Fruit fly (Drosophila melanogaster) whole organism, embryonic: ENCODE data around the gene bab2.

Experiments
- Abd-B ChIP-seq: fragments of 200-800 bp; sonication (Bioruptor generic); optimal IDR thresholded peaks from 2 replicates; lab custom pipeline; 2018; ENCODE audit warnings: missing biosample characterization, mild to moderate bottlenecking, missing genetic modification characterization, moderate library complexity
- Awh ChIP-seq: fragments of 200-800 bp; sonication (Bioruptor generic); IDR thresholded peaks from 2 replicates; pipeline ENCODE4, ENCODE4 v1.3.6; 2022; ENCODE audit warnings: missing biosample characterization, missing genetic modification characterization
- CG10321 ChIP-seq: fragments of 200-800 bp; sonication (Bioruptor generic); IDR thresholded peaks from 2 replicates; pipeline ENCODE4 v1.3.6; 2022; ENCODE audit warnings: missing biosample characterization, missing genetic modification characterization
- CG10959 ChIP-seq: fragments of 200-800 bp; sonication (Bioruptor generic); IDR thresholded peaks from 2 replicates; pipeline ENCODE4 v1.3.6; 2022; ENCODE audit warnings: missing biosample characterization, missing genetic modification characterization
- CG11456 ChIP-seq: fragments of 200-800 bp; sonication (Bioruptor generic); IDR thresholded peaks from 3 replicates; pipeline ENCODE4 v1.3.6; 2022; ENCODE audit warnings: missing biosample characterization, missing genetic modification characterization
- CG11695 ChIP-seq: fragments of 200-800 bp; sonication (Bioruptor generic); IDR thresholded peaks from 3 replicates; pipeline ENCODE4 v1.3.6; 2022; ENCODE audit warnings: missing biosample characterization, missing genetic modification characterization
- CG13287 ChIP-seq: fragments of 200-800 bp; sonication (Bioruptor generic); IDR thresholded peaks from 2 replicates; pipeline ENCODE4 v1.3.6; 2022; ENCODE audit warnings: missing biosample characterization, missing genetic modification characterization; ENCODE audit not compliant: partially characterized antibody
- CG15601 ChIP-seq: fragments of 200-800 bp; sonication (Bioruptor generic); optimal IDR thresholded peaks from 3 replicates; lab custom pipeline; 2019; ENCODE audit warnings: missing biosample characterization, mild to moderate bottlenecking, missing genetic modification characterization, moderate library complexity
- CG2199 ChIP-seq: fragments of 200-800 bp; sonication (Bioruptor generic); IDR thresholded peaks from 3 replicates; pipeline ENCODE4 v1.3.6; 2022; ENCODE audit warnings: missing biosample characterization, missing genetic modification characterization
- CG3163 ChIP-seq: fragments of 200-800 bp; sonication (Bioruptor generic); optimal IDR thresholded peaks from 3 replicates; lab custom pipeline; 2016; ENCODE audit warnings: missing biosample characterization, missing genetic modification characterization
- CG32767 ChIP-seq: fragments of 200-800 bp; sonication (Bioruptor generic); IDR thresholded peaks from 2 replicates; pipeline ENCODE4 v1.3.6; 2022; ENCODE audit warnings: missing biosample characterization, missing genetic modification characterization
- CG3407 ChIP-seq: fragments of 200-800 bp; sonication (Bioruptor generic); optimal IDR thresholded peaks from 2 replicates; lab custom pipeline; 2018; ENCODE audit warnings: missing biosample characterization, mild to moderate bottlenecking, missing genetic modification characterization
- CG4617 ChIP-seq: fragments of 200-800 bp; sonication (Bioruptor generic); optimal IDR thresholded peaks from 3 replicates; lab custom pipeline; 2016; ENCODE audit warnings: missing biosample characterization, missing genetic modification characterization, borderline replicate concordance
- CG4820 ChIP-seq: fragments of 200-800 bp; sonication (Bioruptor generic); optimal IDR thresholded peaks from 3 replicates; lab custom pipeline; 2016; ENCODE audit warnings: missing biosample characterization, missing genetic modification characterization
- CG6689 ChIP-seq: fragments of 200-800 bp; sonication (Bioruptor generic); IDR thresholded peaks from 2 replicates; pipeline ENCODE4 v1.3.6; 2022; ENCODE audit warnings: missing biosample characterization, missing genetic modification characterization
- CG7372 ChIP-seq: fragments of 200-800 bp; sonication (Bioruptor generic); IDR thresholded peaks from 2 replicates; pipeline ENCODE4 v1.3.6; 2022; ENCODE audit warnings: missing biosample characterization, missing genetic modification characterization
- CG7928 ChIP-seq: fragments of 200-800 bp; sonication (Bioruptor generic); optimal IDR thresholded peaks from 2 replicates; lab custom pipeline; 2017; ENCODE audit warnings: missing biosample characterization, mild to moderate bottlenecking, missing genetic modification characterization
- D19A ChIP-seq: fragments of 200-800 bp; optimal IDR thresholded peaks from 3 replicates; lab custom pipeline; 2019; ENCODE audit warnings: missing biosample characterization, mild to moderate bottlenecking, missing genetic modification characterization, moderate library complexity
- Deaf1 ChIP-seq: fragments of 200-800 bp; optimal IDR thresholded peaks from 3 replicates; lab custom pipeline; 2019; ENCODE audit warnings: missing biosample characterization, mild to moderate bottlenecking, missing genetic modification characterization, moderate library complexity
- Dfd ChIP-seq, 2 experiments: fragments of >200 bp; optimal IDR thresholded peaks; 2 replicates each; lab custom pipeline; 2017; ENCODE audit warnings: missing biosample characterization in 2 of 2, missing genetic modification characterization in 2 of 2
- Dll ChIP-seq: fragments of 200-800 bp; sonication (Bioruptor generic); IDR thresholded peaks from 4 replicates; pipeline ENCODE4 v1.3.6; 2022; ENCODE audit warnings: missing biosample characterization, missing genetic modification characterization; ENCODE audit not compliant: partially characterized antibody
- GATAe ChIP-seq: fragments of 200-800 bp; sonication (Bioruptor generic); conservative IDR thresholded peaks from 2 replicates; pipeline ENCODE4 v1.3.6; 2022; ENCODE audit warnings: missing biosample characterization, missing genetic modification characterization
- Nf-YB ChIP-seq: fragments of 200-800 bp; sonication (Bioruptor generic); optimal IDR thresholded peaks from 3 replicates; lab custom pipeline; 2019; ENCODE audit warnings: missing biosample characterization, mild to moderate bottlenecking, missing genetic modification characterization, moderate library complexity
- Nf-YC ChIP-seq: fragments of 200-800 bp; optimal IDR thresholded peaks from 3 replicates; lab custom pipeline; 2019; ENCODE audit warnings: missing biosample characterization, mild to moderate bottlenecking, missing genetic modification characterization, moderate library complexity
- Pdp1 ChIP-seq, 2 experiments: fragments of 200-800 bp; sonication (Bioruptor generic); optimal IDR thresholded peaks; 3 replicates each; lab custom pipeline; 2016; ENCODE audit warnings: missing biosample characterization in 2 of 2, missing genetic modification characterization in 2 of 2, mild to moderate bottlenecking in 1 of 2, moderate library complexity in 1 of 2
- bowl ChIP-seq: fragments of 200-800 bp; sonication (Bioruptor generic); IDR thresholded peaks from 2 replicates; pipeline ENCODE4 v1.3.6; 2022; ENCODE audit warnings: missing biosample characterization, missing genetic modification characterization
- cato ChIP-seq: fragments of 200-800 bp; sonication (Bioruptor generic); optimal IDR thresholded peaks from 2 replicates; lab custom pipeline; 2016; ENCODE audit warnings: missing biosample characterization, missing genetic modification characterization, borderline replicate concordance
- cg ChIP-seq: fragments of 200-800 bp; sonication (Bioruptor generic); optimal IDR thresholded peaks from 3 replicates; lab custom pipeline; 2019; ENCODE audit warnings: missing biosample characterization, mild to moderate bottlenecking, missing genetic modification characterization, moderate library complexity
- chinmo ChIP-seq: fragments of 200-800 bp; sonication (Bioruptor generic); IDR thresholded peaks from 4 replicates; pipeline ENCODE4 v1.3.6; 2022; ENCODE audit warnings: missing biosample characterization, missing genetic modification characterization; ENCODE audit not compliant: partially characterized antibody
- crol ChIP-seq: fragments of 200-800 bp; sonication (Bioruptor generic); IDR thresholded peaks from 2 replicates; pipeline ENCODE4 v1.3.6; 2022; ENCODE audit warnings: missing biosample characterization, missing genetic modification characterization
- dmrt99B ChIP-seq: fragments of 200-800 bp; sonication (Bioruptor generic); optimal IDR thresholded peaks from 2 replicates; lab custom pipeline; 2018; ENCODE audit warnings: missing biosample characterization, mild to moderate bottlenecking, missing genetic modification characterization, moderate library complexity
- exex ChIP-seq: fragments of 200-800 bp; sonication (Bioruptor generic); optimal IDR thresholded peaks from 4 replicates; lab custom pipeline; 2018; ENCODE audit warnings: missing biosample characterization, mild to moderate bottlenecking, missing genetic modification characterization, moderate library complexity
- ftz-f1 ChIP-seq: fragments of 200-800 bp; sonication (Bioruptor generic); optimal IDR thresholded peaks from 2 replicates; lab custom pipeline; 2016; ENCODE audit warnings: missing biosample characterization, missing genetic modification characterization
- gcm2 ChIP-seq: fragments of 200-800 bp; sonication (Bioruptor generic); optimal IDR thresholded peaks from 2 replicates; lab custom pipeline; 2016; ENCODE audit warnings: missing biosample characterization, missing genetic modification characterization
- klu ChIP-seq: fragments of 200-800 bp; sonication (Bioruptor generic); IDR thresholded peaks from 2 replicates; pipeline ENCODE4 v1.3.6; 2022; ENCODE audit warnings: missing biosample characterization, missing genetic modification characterization
- mirr ChIP-seq: fragments of 200-800 bp; sonication (Bioruptor generic); optimal IDR thresholded peaks from 3 replicates; lab custom pipeline; 2018; ENCODE audit warnings: missing biosample characterization, mild to moderate bottlenecking, missing genetic modification characterization
- nerfin-1 ChIP-seq: fragments of 200-800 bp; sonication (Bioruptor generic); optimal IDR thresholded peaks from 3 replicates; lab custom pipeline; 2019; ENCODE audit warnings: missing biosample characterization, mild to moderate bottlenecking, missing genetic modification characterization, moderate library complexity
- peb ChIP-seq: fragments of 200-800 bp; sonication (Bioruptor generic); IDR thresholded peaks from 2 replicates; pipeline ENCODE4 v1.3.6; 2022; ENCODE audit warnings: missing biosample characterization, missing genetic modification characterization
- pnt ChIP-seq: fragments of 200-800 bp; sonication (Bioruptor generic); optimal IDR thresholded peaks from 3 replicates; lab custom pipeline; 2016; ENCODE audit warnings: missing biosample characterization, missing genetic modification characterization
- pros ChIP-seq: fragments of 200-800 bp; sonication (Bioruptor generic); optimal IDR thresholded peaks from 3 replicates; lab custom pipeline; 2019; ENCODE audit warnings: missing biosample characterization, mild to moderate bottlenecking, missing genetic modification characterization, moderate library complexity
- rib ChIP-seq: fragments of 200-800 bp; sonication (Bioruptor generic); IDR thresholded peaks from 2 replicates; pipeline ENCODE4 v1.3.6; 2022; ENCODE audit warnings: missing biosample characterization, missing genetic modification characterization
- salm ChIP-seq: fragments of 200-800 bp; sonication (Bioruptor generic); optimal IDR thresholded peaks from 2 replicates; lab custom pipeline; 2018; ENCODE audit warnings: missing biosample characterization, mild to moderate bottlenecking, missing genetic modification characterization
- schlank ChIP-seq: fragments of 200-800 bp; sonication (Bioruptor generic); optimal IDR thresholded peaks from 2 replicates; lab custom pipeline; 2018; ENCODE audit warnings: missing biosample characterization, mild to moderate bottlenecking, missing genetic modification characterization
- sd ChIP-seq: fragments of 200-800 bp; sonication (Bioruptor generic); optimal IDR thresholded peaks from 3 replicates; lab custom pipeline; 2018; ENCODE audit warnings: missing biosample characterization, mild to moderate bottlenecking, missing genetic modification characterization, moderate library complexity
- sens ChIP-seq: fragments of 200-800 bp; sonication (Bioruptor generic); peaks from one replicate; lab custom pipeline; 2016; ENCODE audit warnings: missing biosample characterization, missing genetic modification characterization
- stc ChIP-seq: fragments of 200-800 bp; sonication (Bioruptor generic); IDR thresholded peaks from 2 replicates; pipeline ENCODE4 v1.3.6; 2022; ENCODE audit warnings: missing biosample characterization, missing genetic modification characterization
- toy ChIP-seq: fragments of 200-800 bp; sonication (Bioruptor generic); IDR thresholded peaks from 2 replicates; pipeline ENCODE4 v1.3.6; 2022; ENCODE audit warnings: missing biosample characterization, missing genetic modification characterization
- trh ChIP-seq: fragments of 200-800 bp; sonication (Bioruptor generic); optimal IDR thresholded peaks from 2 replicates; lab custom pipeline; 2016; ENCODE audit warnings: missing biosample characterization, missing genetic modification characterization
- vvl ChIP-seq: fragments of 200-800 bp; sonication (Bioruptor generic); IDR thresholded peaks from 2 replicates; pipeline ENCODE4 v1.3.6; 2022; ENCODE audit warnings: missing biosample characterization, missing genetic modification characterization
- yki ChIP-seq: fragments of >200 bp; optimal IDR thresholded peaks from 3 replicates; lab custom pipeline; 2018
- z ChIP-seq: fragments of 200-800 bp; sonication (Bioruptor generic); IDR thresholded peaks from 3 replicates; pipeline ENCODE4 v1.3.6; 2022; ENCODE audit warnings: missing biosample characterization, missing genetic modification characterization

Gene bab2

dm6 chr3L:1117591-1117990 is 59.5 kb downstream of the bab2 start (continued):
- TF ChIP-seq salm (no peak), pnt (GFP tag; lab: Kevin White, UChicago) (no peak), sens (GFP tag; lab: Kevin White, UChicago) (peak; percentile 37), Dfd (GFP tag; optimal IDR thresholded peaks at IDR 0.05; lab: Kevin White, UChicago) (no peak), GATAe (no peak), CG2199 (GFP tag; lab: Robert Waterston, UW) (peak; percentile 73), bowl (GFP tag; lab: Robert Waterston, UW) (no peak), mirr (GFP tag; lab: Kevin White, UChicago) (no peak), nerfin-1 (tag; lab: Kevin White, UChicago) (no peak), schlank (no peak), gcm2 (GFP tag; lab: Kevin White, UChicago) (no peak), CG4820 (GFP tag; lab: Kevin White, UChicago) (no peak), Deaf1 (tag; lab: Kevin White, UChicago) (no peak), trh (GFP tag; lab: Kevin White, UChicago) (no peak), Pdp1 (GFP tag; optimal IDR thresholded peaks at IDR 0.05; lab: Kevin White, UChicago) (no peak), CG10959 (GFP tag; lab: Robert Waterston, UW) (no peak), klu (GFP tag; lab: Robert Waterston, UW) (no peak), exex (tag; lab: Kevin White, UChicago) (no peak), CG7372 (GFP tag; lab: Robert Waterston, UW) (no peak), stc (GFP tag; lab: Robert Waterston, UW) (no peak), cato (GFP tag; lab: Kevin White, UChicago) (no peak), crol (peak; percentile 52), dmrt99B (no peak), D19A (tag; lab: Kevin White, UChicago) (no peak), CG6689 (no peak)

dm6 chr3L:1102295-1102990 is 74.6 kb downstream of the bab2 start:
- TF ChIP-seq CG11695 (GFP tag; lab: Robert Waterston, UW) (0 out of 3 replicates have a peak, but pooled peaks have one; percentile 14), CG7928 (GFP tag; lab: Kevin White, UChicago) (no peak), chinmo (GFP tag; lab: Robert Waterston, UW) (peak; percentile 91), Nf-YB (GFP tag; lab: Kevin White, UChicago) (peak; percentile 91), peb (GFP tag; lab: Robert Waterston, UW) (no peak), z (0 out of 3 replicates have a peak, but pooled peaks have one; percentile 18), CG10321 (GFP tag; lab: Robert Waterston, UW) (peak; percentile 90), CG15601 (tag; lab: Kevin White, UChicago) (peak; percentile 1), CG32767 (GFP tag; lab: Robert Waterston, UW) (no peak), CG3407 (GFP tag; lab: Kevin White, UChicago) (no peak), CG13287 (GFP tag; lab: Robert Waterston, UW) (0 out of 2 replicates have a peak, but pooled peaks have one; percentile 16), CG4617 (no peak), yki (lab: Kevin White, UChicago) (peak; percentile 75), rib (GFP tag; lab: Robert Waterston, UW) (0 out of 2 replicates have a peak, but pooled peaks have one; percentile 17), Abd-B (peak; percentile 22), ftz-f1 (GFP tag; lab: Kevin White, UChicago) (peak; percentile 52), CG11456 (GFP tag; lab: Robert Waterston, UW) (no peak), vvl (GFP tag; lab: Robert Waterston, UW) (peak; percentile 84), Awh (GFP tag; lab: Robert Waterston, UW) (peak; percentile 48; the same call in 1 of the 2 replicates), sd (tag; lab: Kevin White, UChicago) (peak; percentile 64), pros (GFP tag; lab: Kevin White, UChicago) (peak; percentile 21), toy (GFP tag; lab: Robert Waterston, UW) (no peak), Nf-YC (tag; lab: Kevin White, UChicago) (peak; percentile 91), cg (GFP tag; lab: Kevin White, UChicago) (peak; percentile 53), Dll (GFP tag; lab: Robert Waterston, UW) (peak; percentile 49; the same call in 1 of the 4 replicates), CG3163 (GFP tag; lab: Kevin White, UChicago) (peak; percentile 88)
